Worm (Caenorhabditis elegans) whole organism, L4 larva: Measurements from ENCODE around the gene kvs-1.

Source experiments
- D1046.2 ChIP-seq: fragments of 200-800 bp; sonication (Bioruptor generic); IDR thresholded peaks from 2 replicates; pipeline ENCODE4 v1.3.6; 2022; ENCODE audit warnings: missing genetic modification characterization, missing compliant biosample characterization
- F49E8.2 ChIP-seq: sonication (generic microtip); optimal IDR thresholded peaks from 2 replicates; lab custom pipeline; 2016; ENCODE audit warnings: missing compliant biosample characterization, mild to moderate bottlenecking, missing genetic modification characterization, borderline replicate concordance
- R02D3.7 ChIP-seq: fragments of 150-350 bp; sonication (generic microtip); optimal IDR thresholded peaks from 3 replicates; lab custom pipeline; 2014; ENCODE audit warnings: missing biosample characterization, missing genetic modification characterization
- T20F7.1 ChIP-seq: fragments of 200-800 bp; sonication (Bioruptor generic); optimal IDR thresholded peaks from 2 replicates; lab custom pipeline; 2018; ENCODE audit warnings: mild to moderate bottlenecking, missing genetic modification characterization, missing compliant biosample characterization
- Y48G9A.11 ChIP-seq: fragments of 200-800 bp; sonication (Bioruptor generic); IDR thresholded peaks from 2 replicates; pipeline ENCODE4 v1.3.6; 2022; ENCODE audit warnings: missing genetic modification reagents, missing genetic modification characterization, missing compliant biosample characterization
- aha-1 ChIP-seq: fragments of 150-350 bp; peaks from one replicate; lab custom pipeline; 2014; ENCODE audit warnings: missing biosample characterization, missing genetic modification characterization
- ama-1 ChIP-seq: fragments of 150-350 bp; optimal IDR thresholded peaks from 2 replicates; lab custom pipeline; 2014; ENCODE audit warnings: inconsistent platforms, mixed read lengths
- arid-1 ChIP-seq: fragments of 200-800 bp; sonication (Bioruptor generic); conservative IDR thresholded peaks from 2 replicates; pipeline ENCODE4 v1.3.6; 2022; ENCODE audit warnings: missing genetic modification reagents, missing genetic modification characterization, missing compliant biosample characterization
- ceh-28 ChIP-seq: fragments of 150-350 bp; optimal IDR thresholded peaks from 2 replicates; lab custom pipeline; 2014; ENCODE audit warnings: missing biosample characterization, missing genetic modification reagents, missing genetic modification characterization
- duxl-1 ChIP-seq: sonication (generic microtip); optimal IDR thresholded peaks from 2 replicates; lab custom pipeline; 2016; ENCODE audit warnings: mild to moderate bottlenecking, missing genetic modification characterization, moderate library complexity, missing compliant biosample characterization; ENCODE audit not compliant: poor library complexity
- egl-43 ChIP-seq: fragments of 200-800 bp; sonication (Bioruptor generic); IDR thresholded peaks from 2 replicates; pipeline ENCODE4 v1.3.6; 2022; ENCODE audit warnings: missing genetic modification reagents, missing genetic modification characterization, missing compliant biosample characterization
- fos-1 ChIP-seq: fragments of 150-350 bp; optimal IDR thresholded peaks from 2 replicates; lab custom pipeline; 2014; ENCODE audit warnings: missing biosample characterization, missing genetic modification characterization
- gei-8 ChIP-seq: fragments of 200-800 bp; sonication (Bioruptor generic); optimal IDR thresholded peaks from 2 replicates; lab custom pipeline; 2018; ENCODE audit warnings: mild to moderate bottlenecking, missing genetic modification characterization, missing compliant biosample characterization
- jun-1 ChIP-seq: fragments of 150-350 bp; optimal IDR thresholded peaks from 2 replicates; lab custom pipeline; 2014; ENCODE audit warnings: missing biosample characterization, missing genetic modification reagents, missing genetic modification characterization
- lin-1 ChIP-seq: fragments of 200-800 bp; sonication (Bioruptor generic); IDR thresholded peaks from 2 replicates; pipeline ENCODE4 v1.3.6; 2022; ENCODE audit warnings: missing genetic modification reagents, missing genetic modification characterization, missing compliant biosample characterization
- lin-13 ChIP-seq: fragments of 150-350 bp; optimal IDR thresholded peaks from 2 replicates; lab custom pipeline; 2014; ENCODE audit warnings: missing biosample characterization, missing genetic modification reagents, missing genetic modification characterization
- lin-38 ChIP-seq: fragments of 200-800 bp; sonication (Bioruptor generic); IDR thresholded peaks from 2 replicates; pipeline ENCODE4 v1.3.6; 2022; ENCODE audit warnings: missing genetic modification reagents, missing genetic modification characterization, missing compliant biosample characterization
- lir-3 ChIP-seq: sonication (generic microtip); optimal IDR thresholded peaks from 2 replicates; lab custom pipeline; 2016; ENCODE audit warnings: mild to moderate bottlenecking, missing genetic modification characterization, missing compliant biosample characterization
- madf-9 ChIP-seq: fragments of 200-800 bp; sonication (Bioruptor generic); conservative IDR thresholded peaks from 2 replicates; pipeline ENCODE4 v1.3.6; 2022; ENCODE audit warnings: missing genetic modification reagents, missing genetic modification characterization, missing compliant biosample characterization
- mdl-1 ChIP-seq, 2 experiments: fragments of 150-350 bp in 1 of 2; sonication (generic microtip) in 1 of 2; optimal IDR thresholded peaks; 2 replicates each; lab custom pipeline; 2014 to 2017; ENCODE audit warnings: missing biosample characterization in 2 of 2, missing genetic modification characterization in 2 of 2
- mdt-29 ChIP-seq: fragments of 200-800 bp; sonication (Bioruptor generic); IDR thresholded peaks from 2 replicates; pipeline ENCODE4 v1.3.6; 2022; ENCODE audit warnings: missing genetic modification reagents, missing genetic modification characterization, missing compliant biosample characterization
- mes-2 ChIP-seq: sonication (generic microtip); optimal IDR thresholded peaks from 2 replicates; lab custom pipeline; 2016; ENCODE audit warnings: missing genotype, mild to moderate bottlenecking, missing genetic modification characterization, missing compliant biosample characterization; ENCODE audit not compliant: poor library complexity, severe bottlenecking
- nhr-11 ChIP-seq: fragments of 150-350 bp; optimal IDR thresholded peaks from 2 replicates; lab custom pipeline; 2014; ENCODE audit warnings: missing biosample characterization, missing genetic modification characterization
- nhr-111 ChIP-seq: fragments of 200-800 bp; sonication (Bioruptor generic); optimal IDR thresholded peaks from 2 replicates; lab custom pipeline; 2018; ENCODE audit warnings: mild to moderate bottlenecking, missing genetic modification characterization, missing compliant biosample characterization
- nhr-76 ChIP-seq: fragments of 150-350 bp; optimal IDR thresholded peaks from 2 replicates; lab custom pipeline; 2014; ENCODE audit warnings: missing biosample characterization, missing genetic modification characterization
- nhr-77 ChIP-seq: fragments of 150-350 bp; optimal IDR thresholded peaks from 2 replicates; lab custom pipeline; 2014; ENCODE audit warnings: missing biosample characterization, missing genetic modification characterization
- saeg-2 ChIP-seq: fragments of 200-800 bp; sonication (Bioruptor generic); IDR thresholded peaks from 2 replicates; pipeline ENCODE4 v1.3.6; 2022; ENCODE audit warnings: missing genetic modification reagents, missing genetic modification characterization, missing compliant biosample characterization
- set-16 ChIP-seq: fragments of 200-800 bp; sonication (Bioruptor generic); IDR thresholded peaks from 2 replicates; pipeline ENCODE4 v1.3.6; 2022; ENCODE audit warnings: missing genetic modification reagents, missing genetic modification characterization, missing compliant biosample characterization
- unc-62 ChIP-seq, 3 experiments: fragments of 150-350 bp in 1 of 3; sonication (generic microtip); optimal IDR thresholded peaks in 2 of 3; peaks in 1 of 3; 1 replicate in 1 of 3; 2 replicates in 2 of 3; lab custom pipeline; 2014 to 2017; ENCODE audit warnings: missing biosample characterization in 3 of 3, missing genetic modification characterization in 3 of 3, missing genetic modification reagents in 3 of 3, missing genotype in 1 of 3
- vab-7 ChIP-seq: fragments of 200-800 bp; sonication (Bioruptor generic); IDR thresholded peaks from 2 replicates; pipeline ENCODE4 v1.3.6; 2022; ENCODE audit warnings: missing genetic modification reagents, missing genetic modification characterization, missing compliant biosample characterization
- zip-11 ChIP-seq: fragments of 200-800 bp; sonication (Bioruptor generic); IDR thresholded peaks from 2 replicates; pipeline ENCODE4 v1.3.6; 2022; ENCODE audit warnings: missing genetic modification characterization, missing compliant biosample characterization
- ztf-7 ChIP-seq: fragments of 150-350 bp; optimal IDR thresholded peaks from 2 replicates; lab custom pipeline; 2014; ENCODE audit warnings: missing biosample characterization, missing genetic modification characterization

Gene kvs-1

DNA sequence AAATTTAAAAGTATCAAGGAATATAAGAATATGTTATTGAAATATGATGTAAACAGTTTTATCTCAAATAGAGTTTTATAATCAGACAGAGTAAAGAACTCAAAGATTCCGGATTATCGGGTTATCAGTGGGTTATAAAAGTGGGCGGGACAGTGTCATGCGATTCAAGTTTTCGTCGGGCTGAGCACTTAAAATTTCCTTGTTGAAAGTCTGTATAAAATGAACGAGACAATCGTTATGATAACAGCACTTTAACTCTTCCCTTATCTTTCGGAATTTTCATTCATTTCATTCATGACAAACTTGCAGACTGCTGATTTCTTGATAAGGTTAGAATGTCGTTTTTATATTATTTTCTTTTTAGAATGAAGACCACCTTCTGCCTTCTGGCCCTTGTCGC, 18.7 kb upstream of the kvs-1 start, which contains the start of gene spp-14 (continued):
- TF ChIP-seq mdl-1 (tag; optimal IDR thresholded peaks at IDR 0.05; lab: Kevin White, UChicago): no peak

DNA sequence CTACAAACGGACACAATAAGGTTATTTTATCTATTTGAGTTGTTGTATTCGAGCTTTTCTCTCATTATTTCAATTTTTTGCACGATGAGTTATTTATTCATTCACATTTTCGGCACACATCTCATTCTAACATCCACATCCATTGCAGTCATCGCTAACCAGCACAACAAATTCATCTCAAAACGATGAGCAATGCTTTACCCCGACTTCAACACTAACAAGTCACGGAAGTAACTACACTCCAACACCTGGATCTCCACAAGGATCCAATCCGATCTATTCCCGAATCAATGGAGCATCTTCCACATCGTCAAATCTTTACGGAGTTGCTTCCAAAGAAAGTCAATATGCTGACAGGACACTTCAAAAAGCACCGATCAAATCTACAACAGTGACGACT, 17.2 kb upstream of the kvs-1 start:
- TF ChIP-seq vab-7 (GFP tag; lab: Robert Waterston, UW) (no peak), unc-62 (GFP tag; optimal IDR thresholded peaks at IDR 0.05 in 1 of 2; lab: Kevin White, UChicago) (peak in 1 of 2 experiments; percentile 94), unc-62 (tag; optimal IDR thresholded peaks at IDR 0.05; lab: Kevin White, UChicago) (no peak), F49E8.2 (no peak), aha-1 (tag; lab: Kevin White, UChicago) (peak; percentile 72)
- TF ChIP-seq, all 104 proteins: peak for 2

DNA sequence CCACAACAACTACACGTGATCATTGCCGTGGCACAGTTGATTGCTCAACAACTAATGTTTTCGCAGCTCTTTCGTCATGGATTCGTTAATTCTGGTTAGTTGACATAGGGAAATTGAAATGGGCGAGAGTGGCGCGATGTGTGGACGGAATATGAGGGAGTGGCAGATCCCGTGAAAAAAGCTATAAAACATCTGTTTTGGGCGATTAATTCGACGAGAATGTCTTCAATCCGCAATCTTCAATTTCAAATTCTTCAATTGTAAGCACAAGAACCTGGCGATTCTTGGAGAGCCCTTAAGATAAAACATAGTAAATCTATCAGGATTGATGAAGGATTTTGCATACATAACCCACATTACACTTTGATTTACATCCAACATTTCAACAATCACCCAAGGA, 13.6 kb upstream of the kvs-1 start:
- no peak for TF ChIP-seq T20F7.1 (GFP tag; lab: Kevin White, UChicago)
- TF ChIP-seq aha-1 (tag; lab: Kevin White, UChicago): peak; percentile 46
- TF ChIP-seq lin-1 (GFP tag; lab: Robert Waterston, UW): no peak
- peak in 1 of 2 experiments; percentile 72 for TF ChIP-seq unc-62 (GFP tag; optimal IDR thresholded peaks at IDR 0.05 in 1 of 2; lab: Kevin White, UChicago)
- no peak for TF ChIP-seq unc-62 (tag; optimal IDR thresholded peaks at IDR 0.05; lab: Kevin White, UChicago)
- no peak for TF ChIP-seq fos-1 (tag; lab: Kevin White, UChicago)
- TF ChIP-seq lin-13: no peak
- TF ChIP-seq, all 104 proteins: peak for 2

DNA sequence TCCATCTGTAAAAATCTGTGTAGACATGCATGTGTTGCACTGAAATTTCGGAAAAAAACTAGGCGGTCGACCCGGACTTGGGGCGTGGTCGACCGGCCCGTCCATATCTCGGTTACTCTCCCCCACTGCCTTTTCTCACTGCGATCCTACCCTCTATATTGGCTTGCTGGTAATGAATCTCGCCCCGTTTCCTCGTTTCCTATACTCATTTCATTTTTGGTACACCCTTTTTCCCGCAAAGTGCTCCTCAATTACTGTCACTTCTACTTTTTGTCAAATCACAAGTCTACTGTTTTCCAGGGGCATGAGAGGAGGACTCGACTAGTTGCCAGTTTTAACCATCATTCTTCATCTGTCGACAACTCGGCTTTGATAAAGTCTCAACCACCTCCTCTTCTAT, 12.0 kb upstream of the kvs-1 start, which contains the start of gene K09F5.6:
Gene K09F5.6, plus strand, starts transcription at position 301 of the 400 bp plus-strand sequence.
- no peak for TF ChIP-seq madf-9
- no peak for TF ChIP-seq ztf-7 (tag; lab: Kevin White, UChicago)
- no peak for TF ChIP-seq mes-2
- TF ChIP-seq ceh-28 (tag; lab: Kevin White, UChicago): no peak
- no peak for TF ChIP-seq zip-11 (GFP tag; lab: Robert Waterston, UW)

DNA sequence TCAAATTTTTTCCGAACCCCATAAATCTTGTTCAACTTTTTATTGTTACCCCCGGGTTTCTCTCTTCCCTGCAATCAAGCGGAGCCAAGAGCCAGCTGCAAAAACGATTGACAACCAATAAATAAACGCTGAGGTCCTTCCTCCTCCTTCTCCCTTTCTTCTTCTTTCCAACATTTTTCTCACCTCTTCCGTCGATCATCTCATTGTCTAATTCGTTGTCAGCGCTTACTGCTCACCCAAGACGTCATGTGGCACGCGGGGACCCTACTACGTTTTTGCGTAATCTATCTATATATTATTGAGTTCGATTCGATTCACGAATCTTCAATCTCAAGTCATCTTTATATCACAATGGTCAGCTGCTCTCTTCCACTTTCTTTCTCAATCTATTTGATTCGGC, 8.5 kb upstream of the kvs-1 start:
- TF ChIP-seq mes-2 (no peak), unc-62 (GFP tag; optimal IDR thresholded peaks at IDR 0.05 in 1 of 2; lab: Kevin White, UChicago) (peak in 1 of 2 experiments; percentile 90), unc-62 (tag; optimal IDR thresholded peaks at IDR 0.05; lab: Kevin White, UChicago) (no peak), nhr-11 (tag; lab: Kevin White, UChicago) (peak; percentile 55), jun-1 (no peak)
- TF ChIP-seq, all 104 proteins: peak for 2

DNA sequence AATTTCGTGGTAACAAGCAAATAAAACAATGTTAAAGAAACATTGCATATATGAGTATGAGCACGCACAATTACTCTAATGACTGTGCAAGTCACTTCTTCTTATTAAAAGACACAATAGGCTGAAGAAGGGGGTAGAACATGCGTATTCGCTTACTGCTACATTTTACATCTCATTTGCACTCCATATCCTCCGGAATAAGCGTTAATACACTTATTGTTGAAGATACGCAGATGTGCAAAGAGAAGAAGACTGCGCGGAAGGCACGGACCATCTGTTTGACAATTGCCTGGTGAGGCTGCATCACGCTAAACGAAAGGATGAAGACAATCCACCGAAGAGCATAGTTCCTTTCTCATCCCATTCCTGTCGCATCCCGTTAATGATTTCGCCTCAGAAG, 6.0 kb upstream of the kvs-1 start:
- TF ChIP-seq gei-8 (GFP tag; lab: Kevin White, UChicago) (no peak), duxl-1 (tag; lab: Kevin White, UChicago) (no peak), lin-13 (no peak), R02D3.7 (tag; lab: Kevin White, UChicago) (no peak), saeg-2 (GFP tag; lab: Robert Waterston, UW) (no peak), Y48G9A.11 (no peak), nhr-77 (tag; lab: Kevin White, UChicago) (no peak), zip-11 (GFP tag; lab: Robert Waterston, UW) (no peak), egl-43 (no peak), mdt-29 (GFP tag; lab: Robert Waterston, UW) (no peak), unc-62 (GFP tag; optimal IDR thresholded peaks at IDR 0.05 in 1 of 2; lab: Kevin White, UChicago) (no peak), unc-62 (tag; optimal IDR thresholded peaks at IDR 0.05; lab: Kevin White, UChicago) (no peak), lin-38 (GFP tag; lab: Robert Waterston, UW) (no peak), set-16 (GFP tag; lab: Robert Waterston, UW) (no peak), F49E8.2 (no peak), nhr-76 (tag; lab: Kevin White, UChicago) (no peak), ama-1 (lab: Kevin White, UChicago) (no peak), arid-1 (GFP tag; lab: Robert Waterston, UW) (no peak), D1046.2 (GFP tag; lab: Robert Waterston, UW) (no peak), lir-3 (no peak), nhr-111 (no peak)
